Fruit fly (Drosophila melanogaster) whole organism, embryonic: ENCODE measurements around the gene hyd.

Experiments used
- Adf1 ChIP-seq: fragments of 200-800 bp; sonication (Bioruptor generic); IDR thresholded peaks from 2 replicates; pipeline ENCODE4 v1.3.6; 2022; ENCODE audit warnings: missing biosample characterization, missing genetic modification characterization
- BEAF-32 ChIP-seq: fragments of 200-800 bp; sonication (Bioruptor generic); optimal IDR thresholded peaks from 3 replicates; lab custom pipeline; 2017; ENCODE audit warnings: missing biosample characterization, missing genetic modification characterization, mild to moderate bottlenecking, moderate library complexity, missing genetic modification reagents
- CG10366 ChIP-seq: fragments of 200-800 bp; sonication (Bioruptor generic); IDR thresholded peaks from 2 replicates; pipeline ENCODE4 v1.3.6; 2022; ENCODE audit warnings: missing biosample characterization, missing genetic modification characterization
- CG1233 ChIP-seq: fragments of 200-800 bp; sonication (Bioruptor generic); optimal IDR thresholded peaks from 4 replicates; lab custom pipeline; 2018; ENCODE audit warnings: missing biosample characterization, mild to moderate bottlenecking, missing genetic modification characterization
- CG15514 ChIP-seq: fragments of 200-800 bp; sonication (Bioruptor generic); optimal IDR thresholded peaks from 3 replicates; lab custom pipeline; 2017; ENCODE audit warnings: missing biosample characterization, missing genetic modification characterization, mild to moderate bottlenecking, moderate library complexity, missing genetic modification reagents
- CG17802 ChIP-seq: fragments of 200-800 bp; sonication (Bioruptor generic); optimal IDR thresholded peaks from 2 replicates; lab custom pipeline; 2018; ENCODE audit warnings: missing biosample characterization, mild to moderate bottlenecking, missing genetic modification characterization, moderate library complexity
- CG18011 ChIP-seq: fragments of 200-800 bp; sonication (Bioruptor generic); optimal IDR thresholded peaks from 2 replicates; lab custom pipeline; 2017; ENCODE audit warnings: missing biosample characterization, missing genetic modification characterization, mild to moderate bottlenecking, moderate library complexity, missing genotype
- CG2116 ChIP-seq: fragments of 200-800 bp; sonication (Bioruptor generic); optimal IDR thresholded peaks from 3 replicates; lab custom pipeline; 2018; ENCODE audit warnings: missing biosample characterization, mild to moderate bottlenecking, missing genetic modification characterization
- CG2199 ChIP-seq: fragments of 200-800 bp; sonication (Bioruptor generic); IDR thresholded peaks from 3 replicates; pipeline ENCODE4 v1.3.6; 2022; ENCODE audit warnings: missing biosample characterization, missing genetic modification characterization
- CG30020 ChIP-seq: fragments of 200-800 bp; optimal IDR thresholded peaks from 2 replicates; lab custom pipeline; 2019; ENCODE audit warnings: missing biosample characterization, mild to moderate bottlenecking, missing genetic modification characterization, moderate library complexity
- CG30403 ChIP-seq: fragments of 200-800 bp; sonication (Bioruptor generic); optimal IDR thresholded peaks from 3 replicates; lab custom pipeline; 2016; ENCODE audit warnings: missing biosample characterization, missing genetic modification characterization
- CG32772 ChIP-seq: fragments of 200-800 bp; sonication (Bioruptor generic); IDR thresholded peaks from 2 replicates; pipeline ENCODE4 v1.3.6; 2022; ENCODE audit warnings: missing biosample characterization, missing genetic modification characterization
- CG3847 ChIP-seq: fragments of 200-800 bp; sonication (Bioruptor generic); IDR thresholded peaks from 2 replicates; pipeline ENCODE4 v1.3.6; 2022; ENCODE audit warnings: missing biosample characterization, missing genetic modification characterization
- CG42726 ChIP-seq: fragments of 200-800 bp; sonication (Bioruptor generic); IDR thresholded peaks from 2 replicates; pipeline ENCODE4 v1.3.6; 2022; ENCODE audit warnings: missing biosample characterization, missing genetic modification characterization; ENCODE audit not compliant: partially characterized antibody
- CG4820 ChIP-seq: fragments of 200-800 bp; sonication (Bioruptor generic); optimal IDR thresholded peaks from 3 replicates; lab custom pipeline; 2016; ENCODE audit warnings: missing biosample characterization, missing genetic modification characterization
- CG6765 ChIP-seq: fragments of 200-800 bp; sonication (Bioruptor generic); optimal IDR thresholded peaks from 3 replicates; lab custom pipeline; 2017; ENCODE audit warnings: missing biosample characterization, mild to moderate bottlenecking, missing genetic modification characterization
- CG9727 ChIP-seq: fragments of 200-800 bp; sonication (Bioruptor generic); optimal IDR thresholded peaks from 3 replicates; lab custom pipeline; 2017; ENCODE audit warnings: missing biosample characterization, mild to moderate bottlenecking, missing genetic modification characterization
- CG9932 ChIP-seq: fragments of 200-800 bp; sonication (Bioruptor generic); IDR thresholded peaks from 2 replicates; pipeline ENCODE4 v1.3.6; 2022; ENCODE audit warnings: missing biosample characterization, missing genetic modification characterization
- D19A ChIP-seq: fragments of 200-800 bp; optimal IDR thresholded peaks from 3 replicates; lab custom pipeline; 2019; ENCODE audit warnings: missing biosample characterization, mild to moderate bottlenecking, missing genetic modification characterization, moderate library complexity
- E2f2 ChIP-seq: fragments of 200-800 bp; sonication (Bioruptor generic); IDR thresholded peaks from 2 replicates; pipeline ENCODE4 v1.3.6; 2022; ENCODE audit warnings: missing biosample characterization, missing genetic modification characterization
- Elba2 ChIP-seq: fragments of 200-800 bp; sonication (Bioruptor generic); optimal IDR thresholded peaks from 3 replicates; lab custom pipeline; 2016; ENCODE audit warnings: missing biosample characterization, missing genetic modification characterization
- Ets97D ChIP-seq: fragments of 200-800 bp; sonication (Bioruptor generic); optimal IDR thresholded peaks from 3 replicates; lab custom pipeline; 2016; ENCODE audit warnings: missing biosample characterization, missing genetic modification characterization
- HHEX ChIP-seq: fragments of 200-800 bp; sonication (Bioruptor generic); optimal IDR thresholded peaks from 3 replicates; lab custom pipeline; 2017; ENCODE audit warnings: missing biosample characterization, mild to moderate bottlenecking, missing genetic modification characterization, missing genetic modification reagents
- Med ChIP-seq: fragments of 200-800 bp; sonication (Bioruptor generic); peaks from one replicate; lab custom pipeline; 2016; ENCODE audit warnings: missing biosample characterization, missing genetic modification characterization, mild to moderate bottlenecking, inconsistent platforms, moderate library complexity
- Sry-δ ChIP-seq: fragments of 200-800 bp; sonication (Bioruptor generic); optimal IDR thresholded peaks from 2 replicates; lab custom pipeline; 2016; ENCODE audit warnings: missing biosample characterization, missing genetic modification characterization
- Vsx1 ChIP-seq: fragments of 200-800 bp; sonication (Bioruptor generic); optimal IDR thresholded peaks from 2 replicates; lab custom pipeline; 2017; ENCODE audit warnings: missing biosample characterization, mild to moderate bottlenecking, missing genetic modification characterization, missing genetic modification reagents
- amos ChIP-seq: fragments of 200-800 bp; sonication (Bioruptor generic); IDR thresholded peaks from 2 replicates; pipeline ENCODE4 v1.3.6; 2022; ENCODE audit warnings: missing biosample characterization, missing genetic modification characterization; ENCODE audit not compliant: partially characterized antibody
- bab2 ChIP-seq: fragments of 200-800 bp; sonication (Bioruptor generic); optimal IDR thresholded peaks from 2 replicates; lab custom pipeline; 2016; ENCODE audit warnings: missing biosample characterization, missing genetic modification characterization
- bbx ChIP-seq: fragments of 200-800 bp; sonication (Bioruptor generic); IDR thresholded peaks from 2 replicates; pipeline ENCODE4 v1.3.6; 2022; ENCODE audit warnings: missing biosample characterization, missing genetic modification characterization; ENCODE audit not compliant: partially characterized antibody
- en ChIP-seq: fragments of 200-800 bp; sonication (Bioruptor generic); optimal IDR thresholded peaks from 2 replicates; lab custom pipeline; 2016; ENCODE audit warnings: missing biosample characterization, missing genetic modification characterization
- ewg ChIP-seq: fragments of 200-800 bp; sonication (Bioruptor generic); optimal IDR thresholded peaks from 3 replicates; lab custom pipeline; 2017; ENCODE audit warnings: mild to moderate bottlenecking, missing biosample characterization, missing genetic modification reagents, missing genetic modification characterization
- fru ChIP-seq: fragments of >200 bp; optimal IDR thresholded peaks from 2 replicates; lab custom pipeline; 2017
- gcm2 ChIP-seq: fragments of 200-800 bp; sonication (Bioruptor generic); optimal IDR thresholded peaks from 2 replicates; lab custom pipeline; 2016; ENCODE audit warnings: missing biosample characterization, missing genetic modification characterization
- her ChIP-seq: fragments of 200-800 bp; sonication (Bioruptor generic); optimal IDR thresholded peaks from 2 replicates; lab custom pipeline; 2016; ENCODE audit warnings: missing biosample characterization, missing genetic modification characterization
- inv ChIP-seq: fragments of 200-800 bp; sonication (Bioruptor generic); IDR thresholded peaks from 2 replicates; pipeline ENCODE4 v1.3.6; 2022; ENCODE audit warnings: missing biosample characterization, missing genetic modification characterization; ENCODE audit not compliant: partially characterized antibody
- kay ChIP-seq: fragments of 200-800 bp; sonication (Bioruptor generic); optimal IDR thresholded peaks from 2 replicates; lab custom pipeline; 2016; ENCODE audit warnings: missing biosample characterization, missing genetic modification characterization
- knrl ChIP-seq: fragments of 200-800 bp; sonication (Bioruptor generic); IDR thresholded peaks from 3 replicates; pipeline ENCODE4 v1.3.6; 2022; ENCODE audit warnings: missing biosample characterization, missing genetic modification characterization; ENCODE audit not compliant: partially characterized antibody
- lmd ChIP-seq: fragments of 200-800 bp; sonication (Bioruptor generic); IDR thresholded peaks from 2 replicates; pipeline ENCODE4 v1.3.6; 2022; ENCODE audit warnings: missing biosample characterization, missing genetic modification characterization
- mirr ChIP-seq: fragments of 200-800 bp; sonication (Bioruptor generic); optimal IDR thresholded peaks from 3 replicates; lab custom pipeline; 2018; ENCODE audit warnings: missing biosample characterization, mild to moderate bottlenecking, missing genetic modification characterization
- nmo ChIP-seq: fragments of 200-800 bp; sonication (Bioruptor generic); optimal IDR thresholded peaks from 2 replicates; lab custom pipeline; 2018; ENCODE audit warnings: missing biosample characterization, mild to moderate bottlenecking, missing genetic modification characterization, moderate library complexity
- onecut ChIP-seq: fragments of 200-800 bp; sonication (Bioruptor generic); IDR thresholded peaks from 2 replicates; pipeline ENCODE4 v1.3.6; 2022; ENCODE audit warnings: missing biosample characterization, missing genetic modification characterization
- phol ChIP-seq: fragments of 200-800 bp; sonication (Bioruptor generic); optimal IDR thresholded peaks from 3 replicates; lab custom pipeline; 2018; ENCODE audit warnings: missing biosample characterization, mild to moderate bottlenecking, missing genetic modification characterization, moderate library complexity
- pzg ChIP-seq: fragments of 200-800 bp; sonication (Bioruptor generic); optimal IDR thresholded peaks from 3 replicates; lab custom pipeline; 2018; ENCODE audit warnings: missing biosample characterization, mild to moderate bottlenecking, missing genetic modification characterization, moderate library complexity
- sens ChIP-seq: fragments of 200-800 bp; sonication (Bioruptor generic); peaks from one replicate; lab custom pipeline; 2016; ENCODE audit warnings: missing biosample characterization, missing genetic modification characterization
- trem ChIP-seq: fragments of 200-800 bp; optimal IDR thresholded peaks from 3 replicates; lab custom pipeline; 2019; ENCODE audit warnings: missing biosample characterization, mild to moderate bottlenecking, missing genetic modification characterization, moderate library complexity
- vnd ChIP-seq: fragments of 200-800 bp; sonication (Bioruptor generic); IDR thresholded peaks from 3 replicates; pipeline ENCODE4 v1.3.6; 2022; ENCODE audit warnings: missing biosample characterization, missing genetic modification characterization; ENCODE audit not compliant: partially characterized antibody
- zen ChIP-seq: fragments of 200-800 bp; sonication (Bioruptor generic); optimal IDR thresholded peaks from 3 replicates; lab custom pipeline; 2018; ENCODE audit warnings: missing biosample characterization, mild to moderate bottlenecking, missing genetic modification characterization, moderate library complexity
- zf30C ChIP-seq: fragments of 200-800 bp; sonication (Bioruptor generic); optimal IDR thresholded peaks from 3 replicates; lab custom pipeline; 2018; ENCODE audit warnings: missing biosample characterization, mild to moderate bottlenecking, missing genetic modification characterization

The hyd gene

dm6 chr3R:9762955-9763931, 37.8 kb upstream of the hyd start, which contains the start of the genes Snap24 and CG8478 (continued):
- peak; percentile 47 for TF ChIP-seq ewg (GFP tag; lab: Kevin White, UChicago)
- peak; percentile 23 for TF ChIP-seq CG15514 (GFP tag; lab: Kevin White, UChicago)
- no peak for TF ChIP-seq CG1233
- no peak for TF ChIP-seq CG2199 (GFP tag; lab: Robert Waterston, UW)
- TF ChIP-seq CG3847 (GFP tag; lab: Robert Waterston, UW): no peak
- TF ChIP-seq amos (GFP tag; lab: Robert Waterston, UW): peak; percentile 88
- TF ChIP-seq CG2116 (GFP tag; lab: Kevin White, UChicago): peak; percentile 66
- TF ChIP-seq zen (tag; lab: Kevin White, UChicago): peak; percentile 12
- TF ChIP-seq sens (GFP tag; lab: Kevin White, UChicago): peak; percentile 91
- peak; percentile 88 for TF ChIP-seq Sry-δ (GFP tag; lab: Kevin White, UChicago)
- no peak for TF ChIP-seq mirr (GFP tag; lab: Kevin White, UChicago)
- no peak for TF ChIP-seq lmd
- TF ChIP-seq CG6765 (GFP tag; lab: Kevin White, UChicago): no peak
- TF ChIP-seq Elba2: peak; percentile 87
- peak; percentile 72 for TF ChIP-seq inv (GFP tag; lab: Robert Waterston, UW)
- no peak for TF ChIP-seq bab2 (GFP tag; lab: Kevin White, UChicago)
- peak; percentile 45; the same call in 1 of the 2 replicates for TF ChIP-seq CG42726 (GFP tag; lab: Robert Waterston, UW)
- peak; percentile 31; the same call in 1 of the 2 replicates for TF ChIP-seq onecut (GFP tag; lab: Robert Waterston, UW)
- peak; percentile 84 for TF ChIP-seq CG30020 (tag; lab: Kevin White, UChicago)
- no peak for TF ChIP-seq HHEX (GFP tag; lab: Kevin White, UChicago)
- no peak for TF ChIP-seq en
- TF ChIP-seq Ets97D: peak; percentile 25
- no peak for TF ChIP-seq Adf1 (GFP tag; lab: Robert Waterston, UW)
- TF ChIP-seq CG9727 (GFP tag; lab: Kevin White, UChicago): peak; percentile 10
- TF ChIP-seq D19A (tag; lab: Kevin White, UChicago): peak; percentile 9
- TF ChIP-seq Med: peak; percentile 70
- peak; percentile 85 for TF ChIP-seq kay
- TF ChIP-seq CG17802 (tag; lab: Kevin White, UChicago): peak; percentile 92
- no peak for TF ChIP-seq zf30C
- peak; percentile 82 for TF ChIP-seq bbx (GFP tag; lab: Robert Waterston, UW)
- peak; percentile 30 for TF ChIP-seq CG30403
- TF ChIP-seq phol (tag; lab: Kevin White, UChicago): peak; percentile 22
- no peak for TF ChIP-seq CG32772 (GFP tag; lab: Robert Waterston, UW)
- peak; percentile 85 for TF ChIP-seq E2f2 (GFP tag; lab: Robert Waterston, UW)
- no peak for TF ChIP-seq gcm2 (GFP tag; lab: Kevin White, UChicago)
- TF ChIP-seq CG4820 (GFP tag; lab: Kevin White, UChicago): no peak
- TF ChIP-seq fru: no peak
- TF ChIP-seq knrl (GFP tag; lab: Robert Waterston, UW): peak; percentile 82
- peak; percentile 86 for TF ChIP-seq BEAF-32 (GFP tag; lab: Kevin White, UChicago)
- TF ChIP-seq her (GFP tag; lab: Kevin White, UChicago): no peak
- TF ChIP-seq CG10366 (GFP tag; lab: Robert Waterston, UW): no peak
- TF ChIP-seq trem: peak; percentile 27
- peak; percentile 73; the same call in 2 of the 3 replicates for TF ChIP-seq vnd (GFP tag; lab: Robert Waterston, UW)
- peak; percentile 61 for TF ChIP-seq pzg (GFP tag; lab: Kevin White, UChicago)
- TF ChIP-seq CG18011 (GFP tag; lab: Kevin White, UChicago): no peak
- TF ChIP-seq nmo (GFP tag; lab: Kevin White, UChicago): peak; percentile 37
- peak; percentile 50 for TF ChIP-seq CG9932 (GFP tag; lab: Robert Waterston, UW)
- no peak for TF ChIP-seq Vsx1 (GFP tag; lab: Kevin White, UChicago)
